Fruit fly (Drosophila melanogaster) whole organism, embryonic: Measurements from ENCODE around the gene CG32102.

Experiments
- Atf3 ChIP-seq: fragments of 200-800 bp; sonication (Bioruptor generic); optimal IDR thresholded peaks from 3 replicates; lab custom pipeline; 2016; ENCODE audit warnings: missing biosample characterization, missing genetic modification characterization
- CG10462 ChIP-seq: fragments of 200-800 bp; sonication (Bioruptor generic); optimal IDR thresholded peaks from 2 replicates; lab custom pipeline; 2016; ENCODE audit warnings: missing biosample characterization, missing genetic modification characterization
- CG12391 ChIP-seq: fragments of 200-800 bp; sonication (Bioruptor generic); optimal IDR thresholded peaks from 3 replicates; lab custom pipeline; 2018; ENCODE audit warnings: missing biosample characterization, mild to moderate bottlenecking, missing genetic modification characterization, moderate library complexity
- CG12942 ChIP-seq: fragments of 200-800 bp; sonication (Bioruptor generic); optimal IDR thresholded peaks from 3 replicates; lab custom pipeline; 2016; ENCODE audit warnings: missing biosample characterization, missing genetic modification characterization
- CG14050 ChIP-seq: fragments of 200-800 bp; sonication (Bioruptor generic); IDR thresholded peaks from 3 replicates; pipeline ENCODE4 v1.3.6; 2022; ENCODE audit warnings: missing biosample characterization, missing genetic modification characterization
- CG14710 ChIP-seq: fragments of 200-800 bp; sonication (Bioruptor generic); optimal IDR thresholded peaks from 3 replicates; lab custom pipeline; 2019; ENCODE audit warnings: missing biosample characterization, mild to moderate bottlenecking, missing genetic modification characterization, moderate library complexity
- CG15514 ChIP-seq: fragments of 200-800 bp; sonication (Bioruptor generic); optimal IDR thresholded peaks from 3 replicates; lab custom pipeline; 2017; ENCODE audit warnings: missing biosample characterization, missing genetic modification characterization, mild to moderate bottlenecking, moderate library complexity, missing genetic modification reagents
- CG16779 ChIP-seq: fragments of 200-800 bp; sonication (Bioruptor generic); IDR thresholded peaks from 2 replicates; pipeline ENCODE4 v1.3.6; 2022; ENCODE audit warnings: missing biosample characterization, missing genetic modification characterization
- CG17568 ChIP-seq: fragments of 200-800 bp; sonication (Bioruptor generic); optimal IDR thresholded peaks from 2 replicates; lab custom pipeline; 2018; ENCODE audit warnings: missing biosample characterization, mild to moderate bottlenecking, missing genetic modification characterization, moderate library complexity
- CG3065 ChIP-seq: fragments of 200-800 bp; sonication (Bioruptor generic); optimal IDR thresholded peaks from 2 replicates; lab custom pipeline; 2016; ENCODE audit warnings: missing biosample characterization, missing genetic modification characterization
- CG34376 ChIP-seq: fragments of 200-800 bp; sonication (Bioruptor generic); optimal IDR thresholded peaks from 2 replicates; lab custom pipeline; 2018; ENCODE audit warnings: missing biosample characterization, mild to moderate bottlenecking, missing genetic modification characterization
- CG6654 ChIP-seq: fragments of 200-800 bp; sonication (Bioruptor generic); optimal IDR thresholded peaks from 2 replicates; lab custom pipeline; 2017; ENCODE audit warnings: missing biosample characterization, mild to moderate bottlenecking, missing genetic modification characterization
- CG6765 ChIP-seq: fragments of 200-800 bp; sonication (Bioruptor generic); optimal IDR thresholded peaks from 3 replicates; lab custom pipeline; 2017; ENCODE audit warnings: missing biosample characterization, mild to moderate bottlenecking, missing genetic modification characterization
- D19B ChIP-seq: fragments of 200-800 bp; sonication (Bioruptor generic); optimal IDR thresholded peaks from 2 replicates; lab custom pipeline; 2017; ENCODE audit warnings: missing biosample characterization, mild to moderate bottlenecking, missing genetic modification characterization
- Deaf1 ChIP-seq: fragments of 200-800 bp; optimal IDR thresholded peaks from 3 replicates; lab custom pipeline; 2019; ENCODE audit warnings: missing biosample characterization, mild to moderate bottlenecking, missing genetic modification characterization, moderate library complexity
- Dfd ChIP-seq, 2 experiments: fragments of >200 bp; optimal IDR thresholded peaks; 2 replicates each; lab custom pipeline; 2017; ENCODE audit warnings: missing biosample characterization in 2 of 2, missing genetic modification characterization in 2 of 2
- Dip2 ChIP-seq: fragments of 200-800 bp; sonication (Bioruptor generic); IDR thresholded peaks from 2 replicates; pipeline ENCODE4 v1.3.6; 2022; ENCODE audit warnings: missing biosample characterization, missing genetic modification characterization
- Ets65A ChIP-seq: fragments of 200-800 bp; sonication (Bioruptor generic); peaks from one replicate; lab custom pipeline; 2016; ENCODE audit warnings: missing biosample characterization, missing genetic modification characterization
- Fer3 ChIP-seq: fragments of 200-800 bp; sonication (Bioruptor generic); optimal IDR thresholded peaks from 2 replicates; lab custom pipeline; 2018; ENCODE audit warnings: missing biosample characterization, mild to moderate bottlenecking, missing genetic modification characterization, moderate library complexity
- GATAe ChIP-seq: fragments of 200-800 bp; sonication (Bioruptor generic); conservative IDR thresholded peaks from 2 replicates; pipeline ENCODE4 v1.3.6; 2022; ENCODE audit warnings: missing biosample characterization, missing genetic modification characterization
- Gsc ChIP-seq: fragments of 200-800 bp; sonication (Bioruptor generic); IDR thresholded peaks from 2 replicates; pipeline ENCODE4 v1.3.6; 2022; ENCODE audit warnings: missing biosample characterization, missing genetic modification characterization
- HmgZ ChIP-seq: fragments of 200-800 bp; sonication (Bioruptor generic); optimal IDR thresholded peaks from 2 replicates; lab custom pipeline; 2018; ENCODE audit warnings: missing biosample characterization, mild to moderate bottlenecking, missing genetic modification characterization
- Hmr ChIP-seq: fragments of 200-800 bp; sonication (Bioruptor generic); optimal IDR thresholded peaks from 3 replicates; lab custom pipeline; 2017; ENCODE audit warnings: mild to moderate bottlenecking, missing biosample characterization, missing genetic modification reagents, missing genetic modification characterization
- Hr51 ChIP-seq, 2 experiments: fragments of 200-800 bp; sonication (Bioruptor generic); optimal IDR thresholded peaks; 2 replicates in 1 of 2; 3 replicates in 1 of 2; lab custom pipeline; 2016 to 2018; ENCODE audit warnings: missing biosample characterization in 2 of 2, missing genetic modification characterization in 2 of 2, mild to moderate bottlenecking in 1 of 2, moderate library complexity in 1 of 2
- YL-1 ChIP-seq: fragments of 200-800 bp; sonication (Bioruptor generic); optimal IDR thresholded peaks from 3 replicates; lab custom pipeline; 2017; ENCODE audit warnings: missing biosample characterization, mild to moderate bottlenecking, missing genetic modification characterization
- ara ChIP-seq: fragments of 200-800 bp; sonication (Bioruptor generic); IDR thresholded peaks from 2 replicates; pipeline ENCODE4 v1.3.6; 2022; ENCODE audit warnings: missing biosample characterization, missing genetic modification characterization
- ash1 ChIP-seq: fragments of 200-800 bp; sonication (Bioruptor generic); optimal IDR thresholded peaks from 2 replicates; lab custom pipeline; 2018; ENCODE audit warnings: missing biosample characterization, mild to moderate bottlenecking, missing genetic modification characterization
- bowl ChIP-seq: fragments of 200-800 bp; sonication (Bioruptor generic); IDR thresholded peaks from 2 replicates; pipeline ENCODE4 v1.3.6; 2022; ENCODE audit warnings: missing biosample characterization, missing genetic modification characterization
- cad ChIP-seq: fragments of >200 bp; optimal IDR thresholded peaks from 2 replicates; lab custom pipeline; 2017; ENCODE audit warnings: missing biosample characterization, missing genetic modification characterization
- ci ChIP-seq: fragments of 200-800 bp; sonication (Bioruptor generic); IDR thresholded peaks from 3 replicates; pipeline ENCODE4 v1.3.6; 2022; ENCODE audit warnings: missing biosample characterization, missing genetic modification characterization
- croc ChIP-seq: fragments of 200-800 bp; sonication (Bioruptor generic); conservative IDR thresholded peaks from 3 replicates; pipeline ENCODE4 v1.3.6; 2022; ENCODE audit warnings: missing biosample characterization, missing genetic modification characterization
- dan ChIP-seq: fragments of 200-800 bp; sonication (Bioruptor generic); IDR thresholded peaks from 2 replicates; pipeline ENCODE4 v1.3.6; 2022; ENCODE audit warnings: missing biosample characterization, missing genetic modification characterization
- dmrt11E ChIP-seq: fragments of 200-800 bp; sonication (Bioruptor generic); optimal IDR thresholded peaks from 3 replicates; lab custom pipeline; 2018; ENCODE audit warnings: missing biosample characterization, mild to moderate bottlenecking, missing genetic modification characterization, moderate library complexity
- emc ChIP-seq: fragments of 200-800 bp; sonication (Bioruptor generic); optimal IDR thresholded peaks from 2 replicates; lab custom pipeline; 2016; ENCODE audit warnings: missing biosample characterization, missing genetic modification characterization
- ems ChIP-seq: fragments of 200-800 bp; sonication (Bioruptor generic); optimal IDR thresholded peaks from 3 replicates; lab custom pipeline; 2016; ENCODE audit warnings: missing biosample characterization, missing genetic modification characterization
- fd64A ChIP-seq: fragments of 200-800 bp; sonication (Bioruptor generic); optimal IDR thresholded peaks from 3 replicates; lab custom pipeline; 2018; ENCODE audit warnings: missing biosample characterization, mild to moderate bottlenecking, missing genetic modification characterization
- fru ChIP-seq: fragments of >200 bp; optimal IDR thresholded peaks from 2 replicates; lab custom pipeline; 2017
- ftz-f1 ChIP-seq: fragments of 200-800 bp; sonication (Bioruptor generic); optimal IDR thresholded peaks from 2 replicates; lab custom pipeline; 2016; ENCODE audit warnings: missing biosample characterization, missing genetic modification characterization
- gem ChIP-seq: fragments of 200-800 bp; sonication (Bioruptor generic); optimal IDR thresholded peaks from 2 replicates; lab custom pipeline; 2019; ENCODE audit warnings: missing biosample characterization, mild to moderate bottlenecking, missing genetic modification characterization, moderate library complexity
- jumu ChIP-seq: fragments of 200-800 bp; sonication (Bioruptor generic); optimal IDR thresholded peaks from 3 replicates; lab custom pipeline; 2016; ENCODE audit warnings: missing biosample characterization, missing genetic modification characterization
- klu ChIP-seq: fragments of 200-800 bp; sonication (Bioruptor generic); IDR thresholded peaks from 2 replicates; pipeline ENCODE4 v1.3.6; 2022; ENCODE audit warnings: missing biosample characterization, missing genetic modification characterization
- p53 ChIP-seq: fragments of 200-800 bp; sonication (Bioruptor generic); optimal IDR thresholded peaks from 2 replicates; lab custom pipeline; 2016; ENCODE audit warnings: missing biosample characterization, missing genetic modification characterization
- pros ChIP-seq: fragments of 200-800 bp; sonication (Bioruptor generic); optimal IDR thresholded peaks from 3 replicates; lab custom pipeline; 2019; ENCODE audit warnings: missing biosample characterization, mild to moderate bottlenecking, missing genetic modification characterization, moderate library complexity
- pum ChIP-seq: fragments of 200-800 bp; sonication (Bioruptor generic); optimal IDR thresholded peaks from 2 replicates; lab custom pipeline; 2016; ENCODE audit warnings: missing biosample characterization, missing genetic modification characterization
- ranshi ChIP-seq: fragments of 200-800 bp; sonication (Bioruptor generic); IDR thresholded peaks from 2 replicates; pipeline ENCODE4 v1.3.6; 2022; ENCODE audit warnings: missing biosample characterization, missing genetic modification characterization
- row ChIP-seq: fragments of 200-800 bp; sonication (Bioruptor generic); IDR thresholded peaks from 3 replicates; pipeline ENCODE4 v1.3.6; 2022; ENCODE audit warnings: missing biosample characterization, missing genetic modification characterization
- sens ChIP-seq: fragments of 200-800 bp; sonication (Bioruptor generic); peaks from one replicate; lab custom pipeline; 2016; ENCODE audit warnings: missing biosample characterization, missing genetic modification characterization
- slp2 ChIP-seq: fragments of 200-800 bp; sonication (Bioruptor generic); optimal IDR thresholded peaks from 2 replicates; lab custom pipeline; 2016; ENCODE audit warnings: missing biosample characterization, missing genetic modification characterization
- sug ChIP-seq: fragments of 200-800 bp; optimal IDR thresholded peaks from 2 replicates; lab custom pipeline; 2019; ENCODE audit warnings: missing biosample characterization, mild to moderate bottlenecking, missing genetic modification characterization, moderate library complexity
- unpg ChIP-seq: fragments of 200-800 bp; sonication (Bioruptor generic); optimal IDR thresholded peaks from 3 replicates; lab custom pipeline; 2018; ENCODE audit warnings: missing biosample characterization, mild to moderate bottlenecking, missing genetic modification characterization, moderate library complexity
- vfl ChIP-seq: fragments of 200-800 bp; sonication (Bioruptor generic); optimal IDR thresholded peaks from 2 replicates; lab custom pipeline; 2016; ENCODE audit warnings: missing biosample characterization, missing genetic modification characterization
- yki ChIP-seq: fragments of >200 bp; optimal IDR thresholded peaks from 3 replicates; lab custom pipeline; 2018
- zen2 ChIP-seq: fragments of 200-800 bp; sonication (Bioruptor generic); IDR thresholded peaks from 3 replicates; pipeline ENCODE4 v1.3.6; 2022; ENCODE audit warnings: missing biosample characterization, missing genetic modification characterization; ENCODE audit not compliant: partially characterized antibody

CG32102 gene

DNA sequence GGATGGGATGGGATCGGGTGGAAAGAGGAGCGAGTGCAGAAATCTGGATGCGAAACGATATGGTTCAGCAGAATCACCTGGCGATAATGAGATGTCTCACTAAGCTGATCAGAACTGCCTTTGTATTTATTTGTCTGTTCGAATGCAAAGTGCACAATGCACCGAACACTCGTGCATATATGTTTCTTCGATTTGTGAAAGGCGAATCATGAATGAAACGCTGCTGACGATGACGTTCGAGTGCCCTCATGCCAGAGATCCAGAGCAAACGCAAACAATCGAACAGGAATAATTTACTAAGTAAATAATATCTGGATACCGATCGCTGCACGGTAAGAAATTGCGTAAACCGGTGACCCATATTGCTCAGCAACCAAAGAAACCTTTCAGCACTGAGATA, at the start of gene CG32102:
CG32102 (minus strand) TSS at position 101 of the 400 bp plus-strand sequence.
- TF ChIP-seq jumu (GFP tag; lab: Kevin White, UChicago) (no peak), ash1 (no peak), CG3065 (GFP tag; lab: Kevin White, UChicago) (no peak), bowl (GFP tag; lab: Robert Waterston, UW) (no peak), Ets65A (GFP tag; lab: Kevin White, UChicago) (no peak), CG10462 (no peak), unpg (GFP tag; lab: Kevin White, UChicago) (no peak), CG6765 (GFP tag; lab: Kevin White, UChicago) (no peak), CG14710 (tag; lab: Kevin White, UChicago) (no peak), slp2 (GFP tag; lab: Kevin White, UChicago) (no peak), pros (GFP tag; lab: Kevin White, UChicago) (no peak), yki (lab: Kevin White, UChicago) (no peak), fru (lab: Kevin White, UChicago) (no peak), CG16779 (GFP tag; lab: Robert Waterston, UW) (no peak), p53 (GFP tag; lab: Kevin White, UChicago) (no peak)

dm6 chr3L:12519315-12519714, 49.7 kb upstream of the CG32102 start:
- TF ChIP-seq Hmr (no peak), cad (GFP tag; lab: Kevin White, UChicago) (no peak), CG17568 (GFP tag; lab: Kevin White, UChicago) (no peak), dan (GFP tag; lab: Robert Waterston, UW) (no peak), fd64A (GFP tag; lab: Kevin White, UChicago) (no peak), CG14050 (GFP tag; lab: Robert Waterston, UW) (peak; percentile 50; the same call in 2 of the 3 replicates), klu (GFP tag; lab: Robert Waterston, UW) (no peak), YL-1 (GFP tag; lab: Kevin White, UChicago) (no peak), Dip2 (GFP tag; lab: Robert Waterston, UW) (no peak), ci (GFP tag; lab: Robert Waterston, UW) (no peak), CG12942 (no peak), Deaf1 (tag; lab: Kevin White, UChicago) (peak; percentile 64), Atf3 (GFP tag; lab: Kevin White, UChicago) (no peak), CG34376 (GFP tag; lab: Kevin White, UChicago) (peak; percentile 62), D19B (GFP tag; lab: Kevin White, UChicago) (no peak), sens (GFP tag; lab: Kevin White, UChicago) (peak; percentile 14), GATAe (0 out of 2 replicates have a peak, but pooled peaks have one; percentile 24), ftz-f1 (GFP tag; lab: Kevin White, UChicago) (no peak), CG12391 (tag; lab: Kevin White, UChicago) (no peak), croc (no peak), vfl (GFP tag; lab: Kevin White, UChicago) (no peak), zen2 (GFP tag; lab: Robert Waterston, UW) (no peak), HmgZ (tag; lab: Kevin White, UChicago) (peak; percentile 17), pum (no peak), ranshi (GFP tag; lab: Robert Waterston, UW) (no peak), emc (no peak), dmrt11E (tag; lab: Kevin White, UChicago) (no peak), ems (no peak), sug (tag; lab: Kevin White, UChicago) (peak; percentile 67), ara (GFP tag; lab: Robert Waterston, UW) (no peak), gem (tag; lab: Kevin White, UChicago) (peak; percentile 45), CG6654 (GFP tag; lab: Kevin White, UChicago) (no peak), row (GFP tag; lab: Robert Waterston, UW) (no peak), Fer3 (no peak), Dfd (GFP tag; optimal IDR thresholded peaks at IDR 0.05; lab: Kevin White, UChicago) (no peak), Gsc (no peak), Hr51 (GFP tag; optimal IDR thresholded peaks at IDR 0.05; lab: Kevin White, UChicago) (no peak), CG15514 (GFP tag; lab: Kevin White, UChicago) (peak; percentile 81)
